Worm (Caenorhabditis elegans) whole organism, young adult: ENCODE data around the gene K02E10.5.

Experiments used
- atf-7 ChIP-seq: sonication (generic microtip); optimal IDR thresholded peaks from 2 replicates; lab custom pipeline; 2017; ENCODE audit warnings: mild to moderate bottlenecking, missing genetic modification characterization, missing compliant biosample characterization
- lsy-27 ChIP-seq: sonication (generic microtip); optimal IDR thresholded peaks from 2 replicates; lab custom pipeline; 2017; ENCODE audit warnings: missing genetic modification characterization, mild to moderate bottlenecking, missing compliant biosample characterization, antibody characterized with exemption, missing genotype, borderline replicate concordance; ENCODE audit not compliant: insufficient read depth

- TF ChIP-seq atf-7 (tag; lab: Kevin White, UChicago) (no peak), lsy-27 (tag; lab: Kevin White, UChicago) (no peak)
Measured at ce11 chrX:2520461-2520860, 41.7 kb upstream of the K02E10.5 start.
